Worm (Caenorhabditis elegans) whole organism, L4/young adult: Measurements from ENCODE around the gene Y110A2AL.2.

Source experiments
- W03F9.2 ChIP-seq: fragments of 150-350 bp; optimal IDR thresholded peaks from 2 replicates; lab custom pipeline; 2014; ENCODE audit warnings: missing biosample characterization, missing genetic modification characterization
- dao-5 ChIP-seq: sonication (generic microtip); optimal IDR thresholded peaks from 2 replicates; lab custom pipeline; 2016; ENCODE audit warnings: missing genotype, missing genetic modification characterization, moderate library complexity, missing compliant biosample characterization
- him-1 ChIP-seq: sonication (generic microtip); optimal IDR thresholded peaks from 2 replicates; lab custom pipeline; 2016; ENCODE audit warnings: missing genotype, missing genetic modification reagents, missing genetic modification characterization, missing compliant biosample characterization

DNA sequence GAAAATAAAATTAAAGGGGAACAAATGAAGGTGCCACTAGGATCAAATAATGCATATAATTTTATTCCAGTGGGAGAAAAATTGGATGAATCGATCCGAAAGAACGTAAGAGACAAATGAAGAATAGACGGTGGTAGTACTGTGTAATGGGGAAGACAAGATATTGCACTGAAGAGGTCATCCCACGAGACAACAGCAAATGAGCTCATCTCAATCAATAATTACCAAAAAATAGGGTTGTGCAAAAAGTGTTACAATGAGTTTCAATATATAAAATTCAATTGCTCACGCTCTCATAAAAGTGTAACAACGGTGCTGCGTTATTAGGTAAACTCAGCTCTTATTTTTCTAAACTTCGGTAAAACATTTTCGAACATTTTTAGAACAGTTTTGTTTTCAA is 30.9 kb upstream of the Y110A2AL.2 start, which contains the start of gene K12H6.7:
- TF ChIP-seq him-1, result no peak
- no peak for TF ChIP-seq W03F9.2 (tag; lab: Kevin White, UChicago)
- TF ChIP-seq dao-5, result no peak
